Fruit fly (Drosophila melanogaster) whole organism, embryonic: ENCODE measurements around the gene CG31347.
A peak's percentile ranks its signal among the peaks of the same experiment; 100 is the strongest.

Experiments used
- Bdp1 ChIP-seq: fragments of 200-800 bp; sonication (Bioruptor generic); optimal IDR thresholded peaks from 3 replicates; lab custom pipeline; 2016; ENCODE audit warnings: missing biosample characterization, missing genetic modification characterization
- Bteb2 ChIP-seq: fragments of 200-800 bp; sonication (Bioruptor generic); optimal IDR thresholded peaks from 2 replicates; lab custom pipeline; 2016; ENCODE audit warnings: missing biosample characterization, missing genetic modification characterization
- C15 ChIP-seq: fragments of 200-800 bp; sonication (Bioruptor generic); IDR thresholded peaks from 3 replicates; pipeline ENCODE4 v1.3.6; 2022; ENCODE audit warnings: missing biosample characterization, missing genetic modification characterization
- CG10321 ChIP-seq: fragments of 200-800 bp; sonication (Bioruptor generic); IDR thresholded peaks from 2 replicates; pipeline ENCODE4 v1.3.6; 2022; ENCODE audit warnings: missing biosample characterization, missing genetic modification characterization
- CG10654 ChIP-seq: fragments of 200-800 bp; sonication (Bioruptor generic); optimal IDR thresholded peaks from 2 replicates; lab custom pipeline; 2016; ENCODE audit warnings: missing biosample characterization, missing genetic modification characterization
- CG12236 ChIP-seq: fragments of 200-800 bp; sonication (Bioruptor generic); optimal IDR thresholded peaks from 2 replicates; lab custom pipeline; 2016; ENCODE audit warnings: missing biosample characterization, missing genetic modification characterization
- CG12299 ChIP-seq: fragments of 200-800 bp; sonication (Bioruptor generic); optimal IDR thresholded peaks from 2 replicates; lab custom pipeline; 2018; ENCODE audit warnings: missing biosample characterization, mild to moderate bottlenecking, missing genetic modification characterization
- CG12769 ChIP-seq: fragments of 200-800 bp; sonication (Bioruptor generic); optimal IDR thresholded peaks from 2 replicates; lab custom pipeline; 2019; ENCODE audit warnings: missing biosample characterization, mild to moderate bottlenecking, missing genetic modification characterization, moderate library complexity
- CG15696 ChIP-seq: fragments of 200-800 bp; sonication (Bioruptor generic); optimal IDR thresholded peaks from 2 replicates; lab custom pipeline; 2019; ENCODE audit warnings: missing biosample characterization, mild to moderate bottlenecking, missing genetic modification characterization, moderate library complexity
- CG18476 ChIP-seq: fragments of 200-800 bp; sonication (Bioruptor generic); optimal IDR thresholded peaks from 2 replicates; lab custom pipeline; 2016; ENCODE audit warnings: missing biosample characterization, mild to moderate bottlenecking, missing genetic modification characterization
- CG2120 ChIP-seq: fragments of 200-800 bp; sonication (Bioruptor generic); optimal IDR thresholded peaks from 3 replicates; lab custom pipeline; 2016; ENCODE audit warnings: missing biosample characterization, missing genetic modification characterization
- CG2129 ChIP-seq: fragments of 200-800 bp; sonication (Bioruptor generic); IDR thresholded peaks from 2 replicates; pipeline ENCODE4 v1.3.6; 2022; ENCODE audit warnings: missing biosample characterization, missing genetic modification characterization; ENCODE audit not compliant: partially characterized antibody
- CG2889 ChIP-seq: fragments of 200-800 bp; sonication (Bioruptor generic); IDR thresholded peaks from 3 replicates; pipeline ENCODE4 v1.3.6; 2022; ENCODE audit warnings: missing biosample characterization, missing genetic modification characterization
- CG34224 ChIP-seq: fragments of 200-800 bp; sonication (Bioruptor generic); IDR thresholded peaks from 3 replicates; pipeline ENCODE4 v1.3.6; 2022; ENCODE audit warnings: missing biosample characterization, missing genetic modification characterization; ENCODE audit not compliant: partially characterized antibody
- CG3995 ChIP-seq: fragments of 200-800 bp; sonication (Bioruptor generic); optimal IDR thresholded peaks from 3 replicates; lab custom pipeline; 2016; ENCODE audit warnings: missing biosample characterization, missing genetic modification characterization
- CG4820 ChIP-seq: fragments of 200-800 bp; sonication (Bioruptor generic); optimal IDR thresholded peaks from 3 replicates; lab custom pipeline; 2016; ENCODE audit warnings: missing biosample characterization, missing genetic modification characterization
- CG5953 ChIP-seq: fragments of 200-800 bp; sonication (Bioruptor generic); IDR thresholded peaks from 2 replicates; pipeline ENCODE4 v1.3.6; 2022; ENCODE audit warnings: missing biosample characterization, missing genetic modification characterization
- CG6175 ChIP-seq: fragments of 200-800 bp; sonication (Bioruptor generic); IDR thresholded peaks from 3 replicates; pipeline ENCODE4 v1.3.6; 2022; ENCODE audit warnings: missing biosample characterization, missing genetic modification characterization
- CG6813 ChIP-seq: fragments of 200-800 bp; sonication (Bioruptor generic); optimal IDR thresholded peaks from 2 replicates; lab custom pipeline; 2017; ENCODE audit warnings: missing biosample characterization, missing genetic modification characterization, mild to moderate bottlenecking, moderate library complexity, missing genetic modification reagents
- CG8359 ChIP-seq: fragments of 200-800 bp; sonication (Bioruptor generic); optimal IDR thresholded peaks from 2 replicates; lab custom pipeline; 2017; ENCODE audit warnings: missing biosample characterization, mild to moderate bottlenecking, missing genetic modification characterization, borderline replicate concordance
- CG9797 ChIP-seq: fragments of 200-800 bp; sonication (Bioruptor generic); optimal IDR thresholded peaks from 3 replicates; lab custom pipeline; 2018; ENCODE audit warnings: missing biosample characterization, mild to moderate bottlenecking, missing genetic modification characterization
- Doc2 ChIP-seq: fragments of 200-800 bp; sonication (Bioruptor generic); IDR thresholded peaks from 2 replicates; pipeline ENCODE4 v1.3.6; 2022; ENCODE audit warnings: missing biosample characterization, missing genetic modification characterization
- E2f2 ChIP-seq: fragments of 200-800 bp; sonication (Bioruptor generic); IDR thresholded peaks from 2 replicates; pipeline ENCODE4 v1.3.6; 2022; ENCODE audit warnings: missing biosample characterization, missing genetic modification characterization
- ERR ChIP-seq: fragments of 200-800 bp; sonication (Bioruptor generic); optimal IDR thresholded peaks from 2 replicates; lab custom pipeline; 2016; ENCODE audit warnings: missing biosample characterization, missing genetic modification characterization
- HLH3B ChIP-seq: fragments of 200-800 bp; sonication (Bioruptor generic); IDR thresholded peaks from 2 replicates; pipeline ENCODE4 v1.3.6; 2022; ENCODE audit warnings: missing biosample characterization, missing genetic modification characterization
- HLH54F ChIP-seq: fragments of 200-800 bp; sonication (Bioruptor generic); optimal IDR thresholded peaks from 3 replicates; lab custom pipeline; 2016; ENCODE audit warnings: missing biosample characterization, missing genetic modification characterization
- Lim3 ChIP-seq: fragments of 200-800 bp; sonication (Bioruptor generic); IDR thresholded peaks from 2 replicates; pipeline ENCODE4 v1.3.6; 2022; ENCODE audit warnings: missing biosample characterization, missing genetic modification characterization
- MBD-R2 ChIP-seq: fragments of 200-800 bp; sonication (Bioruptor generic); IDR thresholded peaks from 2 replicates; pipeline ENCODE4 v1.3.6; 2022; ENCODE audit warnings: missing biosample characterization, missing genetic modification characterization
- Mad ChIP-seq: fragments of 200-800 bp; sonication (Bioruptor generic); optimal IDR thresholded peaks from 2 replicates; lab custom pipeline; 2016; ENCODE audit warnings: missing biosample characterization, missing genetic modification characterization
- Nf-YB ChIP-seq: fragments of 200-800 bp; sonication (Bioruptor generic); optimal IDR thresholded peaks from 3 replicates; lab custom pipeline; 2019; ENCODE audit warnings: missing biosample characterization, mild to moderate bottlenecking, missing genetic modification characterization, moderate library complexity
- PHDP ChIP-seq: fragments of 200-800 bp; sonication (Bioruptor generic); optimal IDR thresholded peaks from 3 replicates; lab custom pipeline; 2018; ENCODE audit warnings: missing biosample characterization, mild to moderate bottlenecking, missing genetic modification characterization, moderate library complexity
- TFAM ChIP-seq: fragments of 200-800 bp; sonication (Bioruptor generic); optimal IDR thresholded peaks from 2 replicates; lab custom pipeline; 2017; ENCODE audit warnings: missing biosample characterization, missing genetic modification characterization, inconsistent platforms
- ase ChIP-seq: fragments of 200-800 bp; sonication (Bioruptor generic); IDR thresholded peaks from 3 replicates; pipeline ENCODE4 v1.3.6; 2022; ENCODE audit warnings: missing biosample characterization, missing genetic modification characterization
- bigmax ChIP-seq: fragments of 200-800 bp; sonication (Bioruptor generic); optimal IDR thresholded peaks from 2 replicates; lab custom pipeline; 2018; ENCODE audit warnings: missing biosample characterization, mild to moderate bottlenecking, missing genetic modification characterization
- bowl ChIP-seq: fragments of 200-800 bp; sonication (Bioruptor generic); IDR thresholded peaks from 2 replicates; pipeline ENCODE4 v1.3.6; 2022; ENCODE audit warnings: missing biosample characterization, missing genetic modification characterization
- cg ChIP-seq: fragments of 200-800 bp; sonication (Bioruptor generic); optimal IDR thresholded peaks from 3 replicates; lab custom pipeline; 2019; ENCODE audit warnings: missing biosample characterization, mild to moderate bottlenecking, missing genetic modification characterization, moderate library complexity
- croc ChIP-seq: fragments of 200-800 bp; sonication (Bioruptor generic); conservative IDR thresholded peaks from 3 replicates; pipeline ENCODE4 v1.3.6; 2022; ENCODE audit warnings: missing biosample characterization, missing genetic modification characterization
- dysf ChIP-seq: fragments of 200-800 bp; sonication (Bioruptor generic); IDR thresholded peaks from 3 replicates; pipeline ENCODE4 v1.3.6; 2022; ENCODE audit warnings: missing biosample characterization, missing genetic modification characterization
- fu2 ChIP-seq: fragments of 200-800 bp; sonication (Bioruptor generic); optimal IDR thresholded peaks from 2 replicates; lab custom pipeline; 2016; ENCODE audit warnings: missing biosample characterization, missing genetic modification characterization
- gfzf ChIP-seq: fragments of 200-800 bp; sonication (Bioruptor generic); optimal IDR thresholded peaks from 2 replicates; lab custom pipeline; 2016; ENCODE audit warnings: missing biosample characterization, mild to moderate bottlenecking, missing genetic modification characterization, moderate library complexity
- lmd ChIP-seq: fragments of 200-800 bp; sonication (Bioruptor generic); IDR thresholded peaks from 2 replicates; pipeline ENCODE4 v1.3.6; 2022; ENCODE audit warnings: missing biosample characterization, missing genetic modification characterization
- org-1 ChIP-seq: fragments of 200-800 bp; sonication (Bioruptor generic); optimal IDR thresholded peaks from 2 replicates; lab custom pipeline; 2017; ENCODE audit warnings: missing biosample characterization, missing genetic modification characterization
- phol ChIP-seq: fragments of 200-800 bp; sonication (Bioruptor generic); optimal IDR thresholded peaks from 3 replicates; lab custom pipeline; 2018; ENCODE audit warnings: missing biosample characterization, mild to moderate bottlenecking, missing genetic modification characterization, moderate library complexity
- pzg ChIP-seq: fragments of 200-800 bp; sonication (Bioruptor generic); optimal IDR thresholded peaks from 3 replicates; lab custom pipeline; 2018; ENCODE audit warnings: missing biosample characterization, mild to moderate bottlenecking, missing genetic modification characterization, moderate library complexity
- rib ChIP-seq: fragments of 200-800 bp; sonication (Bioruptor generic); IDR thresholded peaks from 2 replicates; pipeline ENCODE4 v1.3.6; 2022; ENCODE audit warnings: missing biosample characterization, missing genetic modification characterization
- ro ChIP-seq: fragments of 200-800 bp; sonication (Bioruptor generic); IDR thresholded peaks from 2 replicates; pipeline ENCODE4 v1.3.6; 2022; ENCODE audit warnings: missing biosample characterization, missing genetic modification characterization
- sc ChIP-seq, 3 experiments: fragments of >200 bp in 2 of 3; fragments of 200-800 bp in 1 of 3; sonication (Bioruptor generic) in 1 of 3; optimal IDR thresholded peaks; 2 replicates in 2 of 3; 3 replicates in 1 of 3; lab custom pipeline; 2017; ENCODE audit warnings: mild to moderate bottlenecking in 1 of 3, missing biosample characterization in 1 of 3, missing genetic modification characterization in 1 of 3, missing genetic modification reagents in 1 of 3
- sim ChIP-seq: fragments of 200-800 bp; sonication (Bioruptor generic); IDR thresholded peaks from 2 replicates; pipeline ENCODE4 v1.3.6; 2022; ENCODE audit warnings: missing biosample characterization, missing genetic modification characterization
- stwl ChIP-seq: fragments of 200-800 bp; sonication (Bioruptor generic); optimal IDR thresholded peaks from 3 replicates; lab custom pipeline; 2018; ENCODE audit warnings: missing biosample characterization, mild to moderate bottlenecking, missing genetic modification characterization, moderate library complexity
- vvl ChIP-seq: fragments of 200-800 bp; sonication (Bioruptor generic); IDR thresholded peaks from 2 replicates; pipeline ENCODE4 v1.3.6; 2022; ENCODE audit warnings: missing biosample characterization, missing genetic modification characterization
- wdn ChIP-seq: fragments of 200-800 bp; sonication (Bioruptor generic); IDR thresholded peaks from 2 replicates; pipeline ENCODE4 v1.3.6; 2022; ENCODE audit warnings: missing biosample characterization, missing genetic modification characterization
- zfh1 ChIP-seq: fragments of 200-800 bp; sonication (Bioruptor generic); IDR thresholded peaks from 3 replicates; pipeline ENCODE4 v1.3.6; 2022; ENCODE audit warnings: missing biosample characterization, missing genetic modification characterization

CG31347 gene

DNA sequence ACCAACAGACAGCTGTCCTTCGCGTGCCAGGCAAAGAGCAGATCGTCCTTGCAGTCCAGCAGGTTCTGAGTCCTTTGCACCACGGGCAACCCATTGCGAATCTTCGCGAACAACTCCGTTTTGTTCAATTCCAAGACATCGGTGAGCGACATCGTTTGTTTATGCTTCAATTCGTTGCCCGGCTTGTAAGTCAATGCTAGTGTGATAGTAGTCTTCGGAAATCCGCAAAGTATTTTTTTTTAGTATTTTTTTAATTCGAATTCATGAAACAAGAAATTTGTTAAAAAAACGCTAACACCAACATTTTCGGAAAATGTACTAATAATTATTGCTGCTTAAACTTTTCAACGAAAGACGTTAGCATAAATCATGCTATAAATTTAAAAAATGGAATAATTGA is 13.5 kb downstream of the CG31347 start, which contains the start of gene mbo:
TSS of gene mbo (minus strand) at position 203 of the 400 bp plus-strand sequence.
- TF ChIP-seq CG3995 (GFP tag; lab: Kevin White, UChicago): no peak
- TF ChIP-seq bowl: no peak
- TF ChIP-seq wdn (GFP tag; lab: Robert Waterston, UW): no peak
- TF ChIP-seq MBD-R2 (GFP tag; lab: Robert Waterston, UW): peak; percentile 81
- no peak for TF ChIP-seq CG10654 (GFP tag; lab: Kevin White, UChicago)
- TF ChIP-seq bigmax (GFP tag; lab: Kevin White, UChicago): no peak
- no peak for TF ChIP-seq CG12769 (tag; lab: Kevin White, UChicago)
- TF ChIP-seq CG5953: no peak
- no peak for TF ChIP-seq fu2 (GFP tag; lab: Kevin White, UChicago)
- TF ChIP-seq sc (optimal IDR thresholded peaks at IDR 0.05; lab: Kevin White, UChicago): no peak
- TF ChIP-seq sc (GFP tag; optimal IDR thresholded peaks at IDR 0.05; lab: Kevin White, UChicago): no peak
- TF ChIP-seq Lim3 (GFP tag; lab: Robert Waterston, UW): no peak
- TF ChIP-seq ro (GFP tag; lab: Robert Waterston, UW): no peak
- TF ChIP-seq phol (tag; lab: Kevin White, UChicago): no peak
- TF ChIP-seq E2f2: peak; percentile 35; the same call in 1 of the 2 replicates
- TF ChIP-seq CG2889 (GFP tag; lab: Robert Waterston, UW): no peak
- no peak for TF ChIP-seq Mad (GFP tag; lab: Kevin White, UChicago)
- peak; percentile 55 for TF ChIP-seq CG9797
- TF ChIP-seq CG18476: no peak
- no peak for TF ChIP-seq lmd (GFP tag; lab: Robert Waterston, UW)
- TF ChIP-seq CG2129: no peak
- TF ChIP-seq PHDP: no peak
- TF ChIP-seq CG10321 (GFP tag; lab: Robert Waterston, UW): no peak
- TF ChIP-seq ase (GFP tag; lab: Robert Waterston, UW): no peak
- TF ChIP-seq zfh1 (GFP tag; lab: Robert Waterston, UW): no peak
- peak; percentile 85 for TF ChIP-seq stwl (tag; lab: Kevin White, UChicago)
- TF ChIP-seq Bteb2 (GFP tag; lab: Kevin White, UChicago): no peak
- TF ChIP-seq C15 (GFP tag; lab: Robert Waterston, UW): no peak
- no peak for TF ChIP-seq Doc2 (GFP tag; lab: Robert Waterston, UW)
- no peak for TF ChIP-seq org-1 (GFP tag; lab: Kevin White, UChicago)
- no peak for TF ChIP-seq CG15696 (tag; lab: Kevin White, UChicago)
- no peak for TF ChIP-seq CG12299
- no peak for TF ChIP-seq ERR (GFP tag; lab: Kevin White, UChicago)
- TF ChIP-seq CG12236 (GFP tag; lab: Kevin White, UChicago): no peak
- TF ChIP-seq CG34224: no peak
- no peak for TF ChIP-seq TFAM (GFP tag; lab: Kevin White, UChicago)
- no peak for TF ChIP-seq cg (GFP tag; lab: Kevin White, UChicago)
- no peak for TF ChIP-seq CG6175 (GFP tag; lab: Robert Waterston, UW)
- TF ChIP-seq dysf (GFP tag; lab: Robert Waterston, UW): no peak
- no peak for TF ChIP-seq HLH54F (GFP tag; lab: Kevin White, UChicago)
- TF ChIP-seq CG8359 (GFP tag; lab: Kevin White, UChicago): no peak
- no peak for TF ChIP-seq Nf-YB
- no peak for TF ChIP-seq sim (GFP tag; lab: Robert Waterston, UW)
- no peak for TF ChIP-seq rib
- no peak for TF ChIP-seq CG2120 (GFP tag; lab: Kevin White, UChicago)
- peak; percentile 25 for TF ChIP-seq pzg (GFP tag; lab: Kevin White, UChicago)
- no peak for TF ChIP-seq vvl (GFP tag; lab: Robert Waterston, UW)
- no peak for TF ChIP-seq croc (GFP tag; lab: Robert Waterston, UW)
- no peak for TF ChIP-seq CG6813
- no peak for TF ChIP-seq HLH3B
- TF ChIP-seq CG4820: no peak
- TF ChIP-seq Bdp1: no peak
- TF ChIP-seq gfzf: peak; percentile 76
